Worm (Caenorhabditis elegans): ENCODE measurements around the gene col-140.

Gene col-140

ce11 chrV:5876966-5877365, 40.3 kb upstream of the col-140 start:
- TF ChIP-seq ceh-19 (GFP tag; optimal IDR thresholded peaks at IDR 0.05) (no peak), pqm-1 (tag; optimal IDR thresholded peaks at IDR 0.05) (no peak), unc-3 (GFP tag; conservative IDR thresholded peaks at IDR 0.05) (no peak), unc-3 (tag; optimal IDR thresholded peaks at IDR 0.05) (no peak), F13H6.1 (tag; optimal IDR thresholded peaks at IDR 0.05) (no peak), syd-9 (tag; optimal IDR thresholded peaks at IDR 0.05) (no peak), elt-4 (tag; optimal IDR thresholded peaks at IDR 0.05) (no peak), pax-1 (tag; optimal IDR thresholded peaks at IDR 0.05) (no peak), sdc-2 (tag; optimal IDR thresholded peaks at IDR 0.05) (no peak), fkh-10 (GFP tag; optimal IDR thresholded peaks at IDR 0.05) (no peak), npax-4 (tag; optimal IDR thresholded peaks at IDR 0.05) (no peak), ahr-1 (tag; optimal IDR thresholded peaks at IDR 0.05) (no peak)

- TF ChIP-seq nhr-232 (tag; optimal IDR thresholded peaks at IDR 0.05) (no peak), F13H6.1 (tag; optimal IDR thresholded peaks at IDR 0.05) (no peak), sox-4 (tag; optimal IDR thresholded peaks at IDR 0.05) (no peak), nfya-1 (tag; optimal IDR thresholded peaks at IDR 0.05) (no peak), dmd-4 (tag; optimal IDR thresholded peaks at IDR 0.05; ENCODE audit: borderline replicate concordance) (no peak), elt-4 (tag; optimal IDR thresholded peaks at IDR 0.05) (no peak), T23F11.4 (GFP tag; optimal IDR thresholded peaks at IDR 0.05) (no peak), ceh-9 (tag; optimal IDR thresholded peaks at IDR 0.05) (no peak), fkh-6 (tag; optimal IDR thresholded peaks at IDR 0.05) (no peak)
These were observed 35.1 kb upstream of the col-140 start, which contains the start of gene C02G6.2 for ce11 chrV:5871759-5872158. TSS of gene C02G6.2 (plus strand) at chrV:5872059.

ce11 chrV:5869227-5869626, 32.6 kb upstream of the col-140 start, which contains the start of gene F26F12.4:
TSS of gene F26F12.4 (minus strand) at chrV:5869327.
- no peak for TF ChIP-seq ttx-3 (tag; optimal IDR thresholded peaks at IDR 0.05)
- TF ChIP-seq ceh-19 (GFP tag; optimal IDR thresholded peaks at IDR 0.05) = no peak
- no peak for TF ChIP-seq pros-1 (tag; optimal IDR thresholded peaks at IDR 0.05)
- no peak for TF ChIP-seq F13H6.1 (tag; optimal IDR thresholded peaks at IDR 0.05)
- no peak for TF ChIP-seq ceh-48 (tag; optimal IDR thresholded peaks at IDR 0.05)
- TF ChIP-seq nhr-232 (tag; optimal IDR thresholded peaks at IDR 0.05) = no peak
- no peak for TF ChIP-seq pha-2 (tag; optimal IDR thresholded peaks at IDR 0.05)
- TF ChIP-seq ceh-9 (tag; optimal IDR thresholded peaks at IDR 0.05) = no peak
- no peak for TF ChIP-seq mec-3 (tag; optimal IDR thresholded peaks at IDR 0.05; ENCODE audit: borderline replicate concordance)
- TF ChIP-seq tbx-2 (tag; optimal IDR thresholded peaks at IDR 0.05) = no peak
- TF ChIP-seq ceh-30 (tag; optimal IDR thresholded peaks at IDR 0.05) = no peak
- no peak for TF ChIP-seq pat-9 (tag; optimal IDR thresholded peaks at IDR 0.05)
- TF ChIP-seq elt-2 (tag; optimal IDR thresholded peaks at IDR 0.05) = no peak
- no peak for TF ChIP-seq npax-4 (tag; optimal IDR thresholded peaks at IDR 0.05)
- no peak for TF ChIP-seq lin-11 (tag; optimal IDR thresholded peaks at IDR 0.05)
- no peak for TF ChIP-seq sdc-2 (tag; optimal IDR thresholded peaks at IDR 0.05)
- TF ChIP-seq hlh-8 (tag; optimal IDR thresholded peaks at IDR 0.05) = no peak
- no peak for TF ChIP-seq eyg-1 (tag; optimal IDR thresholded peaks at IDR 0.05)

- TF ChIP-seq K09A11.1 (tag; optimal IDR thresholded peaks at IDR 0.05; ENCODE audit: insufficient read depth) = no peak
- no peak for TF ChIP-seq madf-2 (tag; optimal IDR thresholded peaks at IDR 0.05)
- no peak for TF ChIP-seq C38D4.7 (GFP tag; optimal IDR thresholded peaks at IDR 0.05)
- TF ChIP-seq ref-2 (tag; optimal IDR thresholded peaks at IDR 0.05) = no peak
- no peak for TF ChIP-seq tbx-2 (tag; optimal IDR thresholded peaks at IDR 0.05)
- no peak for TF ChIP-seq elt-4 (tag; optimal IDR thresholded peaks at IDR 0.05)
- no peak for TF ChIP-seq pha-2 (tag; optimal IDR thresholded peaks at IDR 0.05)
These were observed 28.5 kb upstream of the col-140 start, which contains the start of gene F26F12.5 for ce11 chrV:5865085-5865484. TSS of gene F26F12.5 (minus strand) at chrV:5865185.

Measured in whole organism, late embryonic.